Worm (Caenorhabditis elegans): ENCODE data around the gene clec-25.

DNA sequence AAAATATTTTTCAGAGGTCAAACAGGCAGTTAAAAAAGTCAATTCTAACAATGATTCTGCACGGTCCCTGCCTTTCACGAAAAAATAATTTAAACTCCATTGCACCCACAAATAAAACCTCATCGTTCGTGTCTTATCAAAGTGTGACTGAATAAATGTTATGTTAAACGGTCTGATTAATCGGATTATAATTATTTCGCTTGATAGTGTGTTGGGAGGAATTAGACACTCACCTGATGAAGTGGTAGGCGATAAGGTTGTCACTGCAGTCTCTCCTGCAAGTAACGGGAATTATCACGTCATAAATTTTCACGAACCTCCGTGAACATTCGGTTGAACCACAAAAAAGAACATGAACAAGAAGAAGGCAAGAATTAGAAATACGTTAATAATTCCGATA, 2.8 kb upstream of the clec-25 start:
- no peak for TF ChIP-seq him-1 (tag; optimal IDR thresholded peaks at IDR 0.05)
- TF ChIP-seq W03F9.2 (tag; optimal IDR thresholded peaks at IDR 0.05) = no peak
- TF ChIP-seq dao-5 (tag; optimal IDR thresholded peaks at IDR 0.05) = no peak
